Fruit fly (Drosophila melanogaster): Measurements from ENCODE around the gene Ilp6.

Ilp6 gene

dm6 chrX:2336428-2336827 is 2.0 kb upstream of the Ilp6 start (continued):
- TF ChIP-seq Eip93F (GFP tag; optimal IDR thresholded peaks at IDR 0.05) (no peak), Sox15 (GFP tag; optimal IDR thresholded peaks at IDR 0.05) (peak; percentile 8), CG32006 (GFP tag; optimal IDR thresholded peaks at IDR 0.05) (peak; percentile 78), CG6163 (GFP tag; IDR thresholded peaks at IDR 0.05) (peak; percentile 58), acj6 (GFP tag; optimal IDR thresholded peaks at IDR 0.05) (peak; percentile 57), fd85E (GFP tag; optimal IDR thresholded peaks at IDR 0.05) (no peak), CG11762 (GFP tag; optimal IDR thresholded peaks at IDR 0.05; ENCODE audit: insufficient read depth) (no peak), CG3032 (tag; optimal IDR thresholded peaks at IDR 0.05) (peak; percentile 53), spab (GFP tag; optimal IDR thresholded peaks at IDR 0.05) (peak; percentile 57), topi (GFP tag; optimal IDR thresholded peaks at IDR 0.05) (peak; percentile 63), ss (GFP tag; optimal IDR thresholded peaks at IDR 0.05) (peak; percentile 48 to 51), Ets96B (tag; optimal IDR thresholded peaks at IDR 0.05) (peak; percentile 68), cyc (GFP tag; optimal IDR thresholded peaks at IDR 0.05) (peak; percentile 48), pdm3 (GFP tag; optimal IDR thresholded peaks at IDR 0.05) (no peak), CG1621 (tag; optimal IDR thresholded peaks at IDR 0.05) (peak; percentile 61), OdsH (GFP tag; optimal IDR thresholded peaks at IDR 0.05) (peak; percentile 54), CG7368 (GFP tag; optimal IDR thresholded peaks at IDR 0.05) (peak; percentile 22), Hr38 (GFP tag; optimal IDR thresholded peaks at IDR 0.05) (no peak), Eip78C (GFP tag) (peak; percentile 81), CG16779 (tag; optimal IDR thresholded peaks at IDR 0.05) (peak; percentile 11), dsx (GFP tag; optimal IDR thresholded peaks at IDR 0.05; ENCODE audit: poor library complexity, severe bottlenecking) (peak; percentile 65), svp (GFP tag) (peak; percentile 95), achi (GFP tag; optimal IDR thresholded peaks at IDR 0.05) (peak; percentile 57), CG6854 (GFP tag; optimal IDR thresholded peaks at IDR 0.05) (no peak), vri (GFP tag; optimal IDR thresholded peaks at IDR 0.05) (no peak), Sox102F (GFP tag; optimal IDR thresholded peaks at IDR 0.05) (no peak), Hr4 (GFP tag; optimal IDR thresholded peaks at IDR 0.05) (peak; percentile 51), CG34406 (GFP tag; optimal IDR thresholded peaks at IDR 0.05) (peak; percentile 41)

dm6 chrX:2334025-2334424 is 433 bp downstream of the Ilp6 start:
- TF ChIP-seq CG10669 (GFP tag; optimal IDR thresholded peaks at IDR 0.05) (no peak), net (GFP tag; optimal IDR thresholded peaks at IDR 0.05) (no peak), ss (GFP tag; optimal IDR thresholded peaks at IDR 0.05) (no peak), CG8119 (GFP tag; IDR thresholded peaks at IDR 0.05) (no peak), lz (GFP tag; optimal IDR thresholded peaks at IDR 0.05) (no peak)

- TF ChIP-seq fd59A (GFP tag; optimal IDR thresholded peaks at IDR 0.05) (no peak), fkh (GFP tag; optimal IDR thresholded peaks at IDR 0.05) (peak; percentile 35), svp (GFP tag) (peak; percentile 56)
Measured at dm6 chrX:2332784-2333183, 1.7 kb downstream of the Ilp6 start.

dm6 chrX:2329312-2329711 is 5.1 kb downstream of the Ilp6 start:
- TF ChIP-seq CG6163 (GFP tag; IDR thresholded peaks at IDR 0.05): peak; percentile 59; the same call in 2 of the 3 replicates
- peak in 1 of 2 experiments; percentile 8 for TF ChIP-seq salr (GFP tag; optimal IDR thresholded peaks at IDR 0.05)
- peak; percentile 76 for TF ChIP-seq lz (GFP tag; optimal IDR thresholded peaks at IDR 0.05)
- peak; percentile 73 for TF ChIP-seq CG31627 (GFP tag; optimal IDR thresholded peaks at IDR 0.05)
- TF ChIP-seq Hr38 (GFP tag; optimal IDR thresholded peaks at IDR 0.05): no peak
- peak; percentile 25 for TF ChIP-seq CG32006 (GFP tag; optimal IDR thresholded peaks at IDR 0.05)
- peak; percentile 67 for TF ChIP-seq Sox14 (GFP tag; optimal IDR thresholded peaks at IDR 0.05)
- TF ChIP-seq Hr39 (GFP tag; optimal IDR thresholded peaks at IDR 0.05): peak; percentile 73
- TF ChIP-seq Sox15 (GFP tag; optimal IDR thresholded peaks at IDR 0.05): peak; percentile 56
- peak; percentile 66 for TF ChIP-seq achi (GFP tag; optimal IDR thresholded peaks at IDR 0.05)
- TF ChIP-seq ss (GFP tag; optimal IDR thresholded peaks at IDR 0.05): peak; percentile 36 to 72
- TF ChIP-seq fd59A (GFP tag; optimal IDR thresholded peaks at IDR 0.05): peak; percentile 48
- peak; percentile 77 for TF ChIP-seq topi (GFP tag; optimal IDR thresholded peaks at IDR 0.05)
- peak; percentile 55 for TF ChIP-seq Ets96B (tag; optimal IDR thresholded peaks at IDR 0.05)
- TF ChIP-seq dac (GFP tag; optimal IDR thresholded peaks at IDR 0.05): no peak
- peak; percentile 51 for TF ChIP-seq CG3032 (tag; optimal IDR thresholded peaks at IDR 0.05)
- peak; percentile 80 for TF ChIP-seq CG6792 (GFP tag; optimal IDR thresholded peaks at IDR 0.05)
- TF ChIP-seq CG10669 (GFP tag; optimal IDR thresholded peaks at IDR 0.05): peak; percentile 59
- TF ChIP-seq Lpt (GFP tag; optimal IDR thresholded peaks at IDR 0.05): no peak
- peak; percentile 55 for TF ChIP-seq net (GFP tag; optimal IDR thresholded peaks at IDR 0.05)
- peak; percentile 65 for TF ChIP-seq CG3919 (GFP tag; optimal IDR thresholded peaks at IDR 0.05)
- TF ChIP-seq Eip75B (GFP tag; optimal IDR thresholded peaks at IDR 0.05): peak; percentile 67
- TF ChIP-seq CG9139 (GFP tag; optimal IDR thresholded peaks at IDR 0.05): peak; percentile 35
- TF ChIP-seq spab (GFP tag; optimal IDR thresholded peaks at IDR 0.05): peak; percentile 50
- TF ChIP-seq svp (GFP tag): peak; percentile 91
- peak; percentile 43 for TF ChIP-seq Eip93F (GFP tag; optimal IDR thresholded peaks at IDR 0.05)
- peak; percentile 74 for TF ChIP-seq pdm3 (GFP tag; optimal IDR thresholded peaks at IDR 0.05)
